Worm (Caenorhabditis elegans) whole organism, young adult: ENCODE measurements around the gene mcm-6.
A peak's percentile ranks its signal among the peaks of the same experiment; 100 is the strongest.

Source experiments
- B0336.3 ChIP-seq: fragments of 200-800 bp; sonication (Bioruptor generic); IDR thresholded peaks from 2 replicates; pipeline ENCODE4 v1.3.6; 2022; ENCODE audit warnings: missing genetic modification characterization, missing compliant biosample characterization
- F23B12.7 ChIP-seq: sonication (generic microtip); optimal IDR thresholded peaks from 2 replicates; lab custom pipeline; 2017; ENCODE audit warnings: missing genetic modification characterization, mild to moderate bottlenecking, missing compliant biosample characterization, antibody characterized with exemption, moderate library complexity; ENCODE audit not compliant: insufficient read depth
- F33H1.4 ChIP-seq: fragments of 200-800 bp; sonication (Bioruptor generic); IDR thresholded peaks from 2 replicates; pipeline ENCODE4 v1.3.6; 2022; ENCODE audit warnings: missing genetic modification reagents, missing genetic modification characterization, missing compliant biosample characterization
- F37B4.10 ChIP-seq: fragments of 200-800 bp; sonication (Bioruptor generic); IDR thresholded peaks from 2 replicates; pipeline ENCODE4 v1.3.6; 2022; ENCODE audit warnings: missing genetic modification characterization, missing compliant biosample characterization
- F49E8.2 ChIP-seq: sonication (generic microtip); optimal IDR thresholded peaks from 3 replicates; lab custom pipeline; 2017; ENCODE audit warnings: missing genetic modification characterization, mild to moderate bottlenecking, missing compliant biosample characterization, antibody characterized with exemption, moderate library complexity; ENCODE audit not compliant: insufficient read depth
- F52B5.7 ChIP-seq: sonication (generic microtip); optimal IDR thresholded peaks from 2 replicates; lab custom pipeline; 2016; ENCODE audit warnings: mild to moderate bottlenecking, missing genetic modification characterization, missing compliant biosample characterization
- F57A8.1 ChIP-seq: fragments of 200-800 bp; sonication (Bioruptor generic); optimal IDR thresholded peaks from 2 replicates; lab custom pipeline; 2018; ENCODE audit warnings: mild to moderate bottlenecking, missing genetic modification characterization, moderate library complexity, missing compliant biosample characterization
- K11D2.4 ChIP-seq: fragments of 200-800 bp; sonication (Bioruptor generic); IDR thresholded peaks from 2 replicates; pipeline ENCODE4 v1.3.6; 2022; ENCODE audit warnings: missing genetic modification reagents, missing genetic modification characterization, missing compliant biosample characterization
- T26A5.8 ChIP-seq: sonication (generic microtip); optimal IDR thresholded peaks from 2 replicates; lab custom pipeline; 2016; ENCODE audit warnings: missing genetic modification characterization, missing compliant biosample characterization
- Y53G8AR.9 ChIP-seq: fragments of 200-800 bp; sonication (Bioruptor generic); conservative IDR thresholded peaks from 2 replicates; pipeline ENCODE4 v1.3.6; 2022; ENCODE audit warnings: missing genetic modification reagents, missing genetic modification characterization, missing compliant biosample characterization
- Y95B8A.8 ChIP-seq: fragments of 200-800 bp; sonication (Bioruptor generic); IDR thresholded peaks from 2 replicates; pipeline ENCODE4 v1.3.6; 2022; ENCODE audit warnings: missing genetic modification reagents, missing genetic modification characterization, missing compliant biosample characterization
- aptf-3 ChIP-seq: fragments of 200-800 bp; sonication (Bioruptor generic); IDR thresholded peaks from 2 replicates; pipeline ENCODE4 v1.3.6; 2022; ENCODE audit warnings: missing genetic modification characterization, missing compliant biosample characterization
- atf-7 ChIP-seq: sonication (generic microtip); optimal IDR thresholded peaks from 2 replicates; lab custom pipeline; 2017; ENCODE audit warnings: mild to moderate bottlenecking, missing genetic modification characterization, missing compliant biosample characterization
- bed-2 ChIP-seq: fragments of 200-800 bp; sonication (Bioruptor generic); IDR thresholded peaks from 2 replicates; pipeline ENCODE4 v1.3.6; 2022; ENCODE audit warnings: missing genetic modification reagents, missing genetic modification characterization, missing compliant biosample characterization
- cebp-1 ChIP-seq, 2 experiments: fragments of 200-800 bp in 1 of 2; sonication (Bioruptor generic) in 1 of 2; sonication (generic microtip) in 1 of 2; IDR thresholded peaks in 1 of 2; optimal IDR thresholded peaks in 1 of 2; 2 replicates each; pipeline versions ENCODE4 v1.3.6 to Lab custom; 2017 to 2022; ENCODE audit warnings: missing compliant biosample characterization in 2 of 2, missing genetic modification characterization in 2 of 2, mild to moderate bottlenecking in 1 of 2, missing genetic modification reagents in 1 of 2, moderate library complexity in 1 of 2
- ceh-40 ChIP-seq: fragments of 200-800 bp; sonication (Bioruptor generic); IDR thresholded peaks from 2 replicates; pipeline ENCODE4 v1.3.6; 2022; ENCODE audit warnings: missing genetic modification characterization, missing compliant biosample characterization
- dox-1 ChIP-seq: fragments of 200-800 bp; sonication (Bioruptor generic); IDR thresholded peaks from 2 replicates; pipeline ENCODE4 v1.3.6; 2022; ENCODE audit warnings: missing genetic modification reagents, missing genetic modification characterization, missing compliant biosample characterization
- dpff-1 ChIP-seq: sonication (generic microtip); optimal IDR thresholded peaks from 2 replicates; lab custom pipeline; 2017; ENCODE audit warnings: mild to moderate bottlenecking, missing genetic modification characterization, missing compliant biosample characterization
- efl-1 ChIP-seq: fragments of 150-350 bp; optimal IDR thresholded peaks from 2 replicates; lab custom pipeline; 2014; ENCODE audit warnings: missing biosample characterization, missing genetic modification reagents, missing genetic modification characterization
- egrh-3 ChIP-seq: fragments of 200-800 bp; sonication (Bioruptor generic); IDR thresholded peaks from 2 replicates; pipeline ENCODE4 v1.3.6; 2022; ENCODE audit warnings: missing genetic modification reagents, missing genetic modification characterization, missing compliant biosample characterization
- hlh-26 ChIP-seq: fragments of 200-800 bp; sonication (Bioruptor generic); conservative IDR thresholded peaks from 2 replicates; pipeline ENCODE4 v1.3.6; 2022; ENCODE audit warnings: missing genetic modification reagents, missing genetic modification characterization, missing compliant biosample characterization
- hmg-1.2 ChIP-seq: fragments of 200-800 bp; sonication (Bioruptor generic); IDR thresholded peaks from 2 replicates; pipeline ENCODE4 v1.3.6; 2022; ENCODE audit warnings: missing genetic modification reagents, missing genetic modification characterization, missing compliant biosample characterization
- hsf-1 ChIP-seq: fragments of 200-800 bp; sonication (Bioruptor generic); IDR thresholded peaks from 2 replicates; pipeline ENCODE4 v1.3.6; 2022; ENCODE audit warnings: missing genetic modification reagents, missing genetic modification characterization, missing compliant biosample characterization
- lag-1 ChIP-seq: fragments of 200-800 bp; sonication (Bioruptor generic); IDR thresholded peaks from 2 replicates; pipeline ENCODE4 v1.3.6; 2022; ENCODE audit warnings: missing genetic modification reagents, missing genetic modification characterization, missing compliant biosample characterization
- let-526 ChIP-seq: fragments of 200-800 bp; sonication (Bioruptor generic); IDR thresholded peaks from 2 replicates; pipeline ENCODE4 v1.3.6; 2022; ENCODE audit warnings: missing genetic modification reagents, missing genetic modification characterization, missing compliant biosample characterization
- lin-26 ChIP-seq: fragments of 200-800 bp; sonication (Bioruptor generic); IDR thresholded peaks from 2 replicates; pipeline ENCODE4 v1.3.6; 2022; ENCODE audit warnings: missing genetic modification reagents, missing genetic modification characterization, missing compliant biosample characterization
- lin-40 ChIP-seq: sonication (generic microtip); optimal IDR thresholded peaks from 2 replicates; lab custom pipeline; 2016; ENCODE audit warnings: missing genetic modification characterization, mild to moderate bottlenecking, missing compliant biosample characterization, missing genotype, missing genetic modification reagents
- lsl-1 ChIP-seq: fragments of 200-800 bp; sonication (Bioruptor generic); optimal IDR thresholded peaks from 2 replicates; lab custom pipeline; 2018; ENCODE audit warnings: mild to moderate bottlenecking, missing genetic modification characterization, moderate library complexity, missing compliant biosample characterization
- lsy-27 ChIP-seq: sonication (generic microtip); optimal IDR thresholded peaks from 2 replicates; lab custom pipeline; 2017; ENCODE audit warnings: missing genetic modification characterization, mild to moderate bottlenecking, missing compliant biosample characterization, antibody characterized with exemption, missing genotype, borderline replicate concordance; ENCODE audit not compliant: insufficient read depth
- madf-3 ChIP-seq: fragments of 200-800 bp; sonication (Bioruptor generic); IDR thresholded peaks from 2 replicates; pipeline ENCODE4 v1.3.6; 2022; ENCODE audit warnings: missing genetic modification reagents, missing genetic modification characterization, missing compliant biosample characterization
- madf-8 ChIP-seq: fragments of 200-800 bp; sonication (Bioruptor generic); conservative IDR thresholded peaks from 2 replicates; pipeline ENCODE4 v1.3.6; 2022; ENCODE audit warnings: missing genetic modification reagents, missing genetic modification characterization, missing compliant biosample characterization
- mcd-1 ChIP-seq: fragments of 200-800 bp; sonication (Bioruptor generic); IDR thresholded peaks from 2 replicates; pipeline ENCODE4 v1.3.6; 2022; ENCODE audit warnings: missing genetic modification reagents, missing genetic modification characterization, missing compliant biosample characterization
- mxl-1 ChIP-seq: sonication (generic microtip); optimal IDR thresholded peaks from 2 replicates; lab custom pipeline; 2016; ENCODE audit warnings: missing genetic modification characterization, missing compliant biosample characterization
- nfya-2 ChIP-seq: fragments of 200-800 bp; sonication (Bioruptor generic); IDR thresholded peaks from 2 replicates; pipeline ENCODE4 v1.3.6; 2022; ENCODE audit warnings: missing genetic modification reagents, missing genetic modification characterization, missing compliant biosample characterization
- nhr-27 ChIP-seq: fragments of 200-800 bp; sonication (Bioruptor generic); optimal IDR thresholded peaks from 2 replicates; lab custom pipeline; 2018; ENCODE audit warnings: mild to moderate bottlenecking, missing genetic modification characterization, moderate library complexity, missing compliant biosample characterization
- nhr-90 ChIP-seq: sonication (generic microtip); optimal IDR thresholded peaks from 2 replicates; lab custom pipeline; 2016; ENCODE audit warnings: missing genotype, mild to moderate bottlenecking, missing genetic modification characterization, missing compliant biosample characterization
- snpc-1.1 ChIP-seq: sonication (generic microtip); optimal IDR thresholded peaks from 2 replicates; lab custom pipeline; 2017; ENCODE audit warnings: missing genetic modification characterization, mild to moderate bottlenecking, missing compliant biosample characterization, antibody characterized with exemption, moderate library complexity, missing genotype, missing genetic modification reagents; ENCODE audit not compliant: insufficient read depth
- snpc-1.3 ChIP-seq: sonication (generic microtip); optimal IDR thresholded peaks from 2 replicates; lab custom pipeline; 2017; ENCODE audit warnings: missing genetic modification characterization, mild to moderate bottlenecking, missing compliant biosample characterization, antibody characterized with exemption, moderate library complexity, missing genotype, missing genetic modification reagents; ENCODE audit not compliant: insufficient read depth
- snpc-3.4 ChIP-seq: sonication (generic microtip); optimal IDR thresholded peaks from 2 replicates; lab custom pipeline; 2017; ENCODE audit warnings: missing genetic modification characterization, mild to moderate bottlenecking, missing compliant biosample characterization, antibody characterized with exemption, moderate library complexity, missing genotype, missing genetic modification reagents
- snpc-4 ChIP-seq, 5 experiments: fragments of 150-350 bp in 1 of 5; sonication (generic microtip) in 4 of 5; optimal IDR thresholded peaks; 2 replicates each; lab custom pipeline; 2014 to 2018; ENCODE audit warnings: missing genetic modification characterization in 5 of 5, missing biosample characterization in 3 of 5, antibody characterized with exemption in 2 of 5, mild to moderate bottlenecking in 2 of 5, missing compliant biosample characterization in 2 of 5, missing genotype in 2 of 5, moderate library complexity in 2 of 5, missing genetic modification reagents in 1 of 5
- sptf-2 ChIP-seq: fragments of 200-800 bp; sonication (Bioruptor generic); optimal IDR thresholded peaks from 2 replicates; lab custom pipeline; 2018; ENCODE audit warnings: mild to moderate bottlenecking, missing genetic modification characterization, missing compliant biosample characterization
- tlf-1 ChIP-seq: fragments of 200-800 bp; sonication (Bioruptor generic); optimal IDR thresholded peaks from 2 replicates; lab custom pipeline; 2018; ENCODE audit warnings: mild to moderate bottlenecking, missing genetic modification characterization, missing compliant biosample characterization
- unc-130 ChIP-seq: sonication (generic microtip); optimal IDR thresholded peaks from 2 replicates; lab custom pipeline; 2016; ENCODE audit warnings: missing genetic modification reagents, missing genetic modification characterization, missing compliant biosample characterization
- ztf-25 ChIP-seq: fragments of 200-800 bp; sonication (Bioruptor generic); IDR thresholded peaks from 2 replicates; pipeline ENCODE4 v1.3.6; 2022; ENCODE audit warnings: missing genetic modification reagents, missing genetic modification characterization, missing compliant biosample characterization
- ztf-28 ChIP-seq: fragments of 200-800 bp; sonication (Bioruptor generic); IDR thresholded peaks from 2 replicates; pipeline ENCODE4 v1.3.6; 2022; ENCODE audit warnings: missing genetic modification reagents, missing genetic modification characterization, missing compliant biosample characterization
- ztf-6 ChIP-seq: fragments of 200-800 bp; sonication (Bioruptor generic); IDR thresholded peaks from 2 replicates; pipeline ENCODE4 v1.3.6; 2022; ENCODE audit warnings: missing genetic modification reagents, missing genetic modification characterization, missing compliant biosample characterization

The mcm-6 gene

ce11 chrIII:9748694-9749093 is 45.5 kb upstream of the mcm-6 start, which contains the start of gene T05G5.4 (continued):
- TF ChIP-seq nhr-27 (tag; lab: Kevin White, UChicago) (no peak), snpc-3.4 (tag; lab: Kevin White, UChicago) (peak; percentile 4), dpff-1 (tag; lab: Kevin White, UChicago) (no peak), nhr-90 (tag; lab: Kevin White, UChicago) (no peak), snpc-4 (GFP tag; optimal IDR thresholded peaks at IDR 0.05; lab: Kevin White, UChicago) (no peak), snpc-4 (tag; optimal IDR thresholded peaks at IDR 0.05; lab: Kevin White, UChicago) (no peak), lag-1 (GFP tag; lab: Robert Waterston, UW) (no peak), hlh-26 (no peak), madf-3 (GFP tag; lab: Robert Waterston, UW) (0 out of 2 replicates have a peak, but pooled peaks have one; percentile 38), bed-2 (GFP tag; lab: Robert Waterston, UW) (no peak), mcd-1 (GFP tag; lab: Robert Waterston, UW) (peak; percentile 43; the same call in 1 of the 2 replicates), cebp-1 (GFP tag; IDR thresholded peaks at IDR 0.05; lab: Robert Waterston, UW) (no peak), cebp-1 (tag; optimal IDR thresholded peaks at IDR 0.05; lab: Kevin White, UChicago) (peak; percentile 7), F49E8.2 (tag; lab: Kevin White, UChicago) (no peak), lsy-27 (tag; lab: Kevin White, UChicago) (no peak), B0336.3 (GFP tag; lab: Robert Waterston, UW) (0 out of 2 replicates have a peak, but pooled peaks have one; percentile 47), ztf-28 (GFP tag; lab: Robert Waterston, UW) (no peak), F37B4.10 (no peak), ztf-6 (no peak), F57A8.1 (GFP tag; lab: Kevin White, UChicago) (no peak), hsf-1 (GFP tag; lab: Robert Waterston, UW) (no peak), efl-1 (GFP tag; lab: Kevin White, UChicago) (no peak), ceh-40 (no peak), atf-7 (tag; lab: Kevin White, UChicago) (no peak), F33H1.4 (GFP tag; lab: Robert Waterston, UW) (no peak), mxl-1 (tag; lab: Kevin White, UChicago) (no peak), lin-40 (tag; lab: Kevin White, UChicago) (no peak), ztf-25 (GFP tag; lab: Robert Waterston, UW) (0 out of 2 replicates have a peak, but pooled peaks have one; percentile 23), snpc-1.1 (tag; lab: Kevin White, UChicago) (no peak), egrh-3 (GFP tag; lab: Robert Waterston, UW) (no peak), aptf-3 (GFP tag; lab: Robert Waterston, UW) (no peak), unc-130 (GFP tag; lab: Kevin White, UChicago) (peak; percentile 12), F52B5.7 (tag; lab: Kevin White, UChicago) (no peak), let-526 (no peak), K11D2.4 (GFP tag; lab: Robert Waterston, UW) (no peak), T26A5.8 (no peak), snpc-1.3 (tag; lab: Kevin White, UChicago) (peak; percentile 46), hmg-1.2 (GFP tag; lab: Robert Waterston, UW) (no peak), Y53G8AR.9 (GFP tag; lab: Robert Waterston, UW) (peak; percentile 74; the same call in 1 of the 2 replicates), tlf-1 (GFP tag; lab: Kevin White, UChicago) (peak; percentile 39), Y95B8A.8 (0 out of 2 replicates have a peak, but pooled peaks have one; percentile 22), sptf-2 (GFP tag; lab: Kevin White, UChicago) (no peak), F23B12.7 (tag; lab: Kevin White, UChicago) (no peak), lsl-1 (GFP tag; lab: Kevin White, UChicago) (peak; percentile 37), lin-26 (peak; percentile 55), dox-1 (GFP tag; lab: Robert Waterston, UW) (no peak), nfya-2 (GFP tag; lab: Robert Waterston, UW) (no peak), madf-8 (no peak)
